Worm (Caenorhabditis elegans): ENCODE results near the gene Y7A5A.20.

DNA sequence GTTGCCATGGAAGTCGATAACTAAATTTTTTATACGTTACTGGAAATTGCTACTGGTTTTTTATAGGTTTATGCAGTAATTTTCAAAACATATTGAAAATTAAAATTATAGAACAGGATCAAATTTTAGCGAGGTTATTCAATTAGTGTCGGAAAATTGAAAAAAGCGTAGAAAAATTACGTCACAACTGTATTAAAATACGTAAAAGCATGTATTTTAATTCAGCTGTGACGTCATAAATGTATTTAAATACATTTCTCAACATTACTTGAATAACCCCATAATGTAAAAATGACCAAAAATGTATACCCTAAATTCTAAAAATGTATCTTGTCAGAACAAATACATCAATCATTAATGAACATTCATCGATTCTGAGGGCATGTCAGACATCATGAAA, 20.7 kb downstream of the Y7A5A.20 start:
- TF ChIP-seq him-1 (tag; optimal IDR thresholded peaks at IDR 0.05) (no peak), dao-5 (tag; optimal IDR thresholded peaks at IDR 0.05) (no peak), W03F9.2 (tag; optimal IDR thresholded peaks at IDR 0.05) (no peak)

Data from whole organism, L4/young adult.